Worm (Caenorhabditis elegans) whole organism, early embryonic: ENCODE measurements around the gene nstp-8.

Experiments used
- F13C5.2 ChIP-seq: sonication (generic microtip); optimal IDR thresholded peaks from 2 replicates; lab custom pipeline; 2017; ENCODE audit warnings: mild to moderate bottlenecking, missing genetic modification characterization, inconsistent platforms, missing compliant biosample characterization
- ama-1 ChIP-seq: fragments of 150-350 bp; optimal IDR thresholded peaks from 2 replicates; lab custom pipeline; 2014
- ets-7 ChIP-seq: sonication (generic microtip); optimal IDR thresholded peaks from 2 replicates; lab custom pipeline; 2016; ENCODE audit warnings: missing genotype, missing genetic modification characterization, missing compliant biosample characterization
- flt-1 ChIP-seq: fragments of 200-800 bp; sonication (Bioruptor generic); IDR thresholded peaks from 2 replicates; pipeline ENCODE4 v1.3.6; 2022; ENCODE audit warnings: missing genetic modification characterization, missing compliant biosample characterization
- hmbx-1 ChIP-seq: sonication (generic microtip); optimal IDR thresholded peaks from 2 replicates; lab custom pipeline; 2016; ENCODE audit warnings: mild to moderate bottlenecking, missing genetic modification characterization, missing compliant biosample characterization
- hnd-1 ChIP-seq: sonication (generic microtip); optimal IDR thresholded peaks from 2 replicates; lab custom pipeline; 2016; ENCODE audit warnings: missing genetic modification characterization, missing compliant biosample characterization
- tbx-11 ChIP-seq: fragments of 200-800 bp; sonication (Bioruptor generic); IDR thresholded peaks from 2 replicates; pipeline ENCODE4 v1.3.6; 2022; ENCODE audit warnings: missing genetic modification characterization, missing compliant biosample characterization
- tbx-37 ChIP-seq: fragments of 200-800 bp; sonication (Bioruptor generic); conservative IDR thresholded peaks from 2 replicates; pipeline ENCODE4 v1.3.6; 2022; ENCODE audit warnings: missing genetic modification reagents, missing genetic modification characterization, missing compliant biosample characterization

ce11 chrV:2264455-2264854 is 49.0 kb downstream of the nstp-8 start, which contains the start of gene nhr-183:
- TF ChIP-seq tbx-37 (GFP tag; lab: Robert Waterston, UW) (no peak), tbx-11 (no peak), hmbx-1 (tag; lab: Kevin White, UChicago) (no peak), ama-1 (lab: Kevin White, UChicago) (no peak), ets-7 (tag; lab: Kevin White, UChicago) (no peak), hnd-1 (tag; lab: Kevin White, UChicago) (no peak), flt-1 (GFP tag; lab: Robert Waterston, UW) (no peak), F13C5.2 (tag; lab: Kevin White, UChicago) (no peak)
